Fruit fly (Drosophila melanogaster) whole organism, embryonic: ENCODE results near the gene Karybeta3.
A peak's percentile ranks its signal among the peaks of the same experiment; 100 is the strongest.

ENCODE experiments used
- Aef1 ChIP-seq: fragments of 200-800 bp; sonication (Bioruptor generic); IDR thresholded peaks from 3 replicates; pipeline ENCODE4 v1.3.6; 2022; ENCODE audit warnings: missing biosample characterization, missing genetic modification characterization
- Atf6 ChIP-seq: fragments of 200-800 bp; sonication (Bioruptor generic); IDR thresholded peaks from 2 replicates; pipeline ENCODE4 v1.3.6; 2022; ENCODE audit warnings: missing biosample characterization, missing genetic modification characterization
- CG11093 ChIP-seq: fragments of 200-800 bp; sonication (Bioruptor generic); IDR thresholded peaks from 3 replicates; pipeline ENCODE4 v1.3.6; 2022; ENCODE audit warnings: missing biosample characterization, missing genetic modification characterization
- CG11247 ChIP-seq: fragments of 200-800 bp; sonication (Bioruptor generic); IDR thresholded peaks from 2 replicates; pipeline ENCODE4 v1.3.6; 2022; ENCODE audit warnings: missing biosample characterization, missing genetic modification characterization
- CG12299 ChIP-seq: fragments of 200-800 bp; sonication (Bioruptor generic); optimal IDR thresholded peaks from 2 replicates; lab custom pipeline; 2018; ENCODE audit warnings: missing biosample characterization, mild to moderate bottlenecking, missing genetic modification characterization
- CG15011 ChIP-seq: fragments of 200-800 bp; sonication (Bioruptor generic); optimal IDR thresholded peaks from 3 replicates; lab custom pipeline; 2018; ENCODE audit warnings: missing biosample characterization, mild to moderate bottlenecking, missing genetic modification characterization
- CG15479 ChIP-seq: fragments of 200-800 bp; sonication (Bioruptor generic); optimal IDR thresholded peaks from 3 replicates; lab custom pipeline; 2019; ENCODE audit warnings: missing biosample characterization, mild to moderate bottlenecking, missing genetic modification characterization, moderate library complexity
- CG15601 ChIP-seq: fragments of 200-800 bp; sonication (Bioruptor generic); optimal IDR thresholded peaks from 3 replicates; lab custom pipeline; 2019; ENCODE audit warnings: missing biosample characterization, mild to moderate bottlenecking, missing genetic modification characterization, moderate library complexity
- CG1647 ChIP-seq: fragments of 200-800 bp; sonication (Bioruptor generic); optimal IDR thresholded peaks from 3 replicates; lab custom pipeline; 2016; ENCODE audit warnings: missing biosample characterization, missing genetic modification characterization
- CG18011 ChIP-seq: fragments of 200-800 bp; sonication (Bioruptor generic); optimal IDR thresholded peaks from 2 replicates; lab custom pipeline; 2017; ENCODE audit warnings: missing biosample characterization, missing genetic modification characterization, mild to moderate bottlenecking, moderate library complexity, missing genotype
- CG31365 ChIP-seq: fragments of 200-800 bp; sonication (Bioruptor generic); optimal IDR thresholded peaks from 2 replicates; lab custom pipeline; 2018; ENCODE audit warnings: missing biosample characterization, mild to moderate bottlenecking, missing genetic modification characterization
- CG3407 ChIP-seq: fragments of 200-800 bp; sonication (Bioruptor generic); optimal IDR thresholded peaks from 2 replicates; lab custom pipeline; 2018; ENCODE audit warnings: missing biosample characterization, mild to moderate bottlenecking, missing genetic modification characterization
- CG4424 ChIP-seq: fragments of 200-800 bp; sonication (Bioruptor generic); optimal IDR thresholded peaks from 3 replicates; lab custom pipeline; 2016; ENCODE audit warnings: missing biosample characterization, missing genetic modification characterization
- CG6813 ChIP-seq: fragments of 200-800 bp; sonication (Bioruptor generic); optimal IDR thresholded peaks from 2 replicates; lab custom pipeline; 2017; ENCODE audit warnings: missing biosample characterization, missing genetic modification characterization, mild to moderate bottlenecking, moderate library complexity, missing genetic modification reagents
- CG7556 ChIP-seq: fragments of 200-800 bp; sonication (Bioruptor generic); optimal IDR thresholded peaks from 2 replicates; lab custom pipeline; 2017; ENCODE audit warnings: missing biosample characterization, mild to moderate bottlenecking, missing genetic modification characterization
- CG7987 ChIP-seq: fragments of 200-800 bp; sonication (Bioruptor generic); optimal IDR thresholded peaks from 2 replicates; lab custom pipeline; 2018; ENCODE audit warnings: missing biosample characterization, mild to moderate bottlenecking, missing genetic modification characterization, moderate library complexity
- CG8924 ChIP-seq: fragments of 200-800 bp; optimal IDR thresholded peaks from 3 replicates; lab custom pipeline; 2019; ENCODE audit warnings: missing biosample characterization, mild to moderate bottlenecking, missing genetic modification characterization, moderate library complexity
- CG9876 ChIP-seq: fragments of 200-800 bp; sonication (Bioruptor generic); optimal IDR thresholded peaks from 2 replicates; lab custom pipeline; 2016; ENCODE audit warnings: missing biosample characterization, missing genetic modification characterization
- D ChIP-seq, 2 experiments: fragments of 200-800 bp in 1 of 2; fragments of >200 bp in 1 of 2; sonication (Bioruptor generic) in 1 of 2; optimal IDR thresholded peaks; 2 replicates in 1 of 2; 3 replicates in 1 of 2; lab custom pipeline; 2017; ENCODE audit warnings: mild to moderate bottlenecking in 1 of 2, missing biosample characterization in 1 of 2, missing genetic modification characterization in 1 of 2, missing genetic modification reagents in 1 of 2
- Deaf1 ChIP-seq: fragments of 200-800 bp; optimal IDR thresholded peaks from 3 replicates; lab custom pipeline; 2019; ENCODE audit warnings: missing biosample characterization, mild to moderate bottlenecking, missing genetic modification characterization, moderate library complexity
- E2f2 ChIP-seq: fragments of 200-800 bp; sonication (Bioruptor generic); IDR thresholded peaks from 2 replicates; pipeline ENCODE4 v1.3.6; 2022; ENCODE audit warnings: missing biosample characterization, missing genetic modification characterization
- Fer1 ChIP-seq: fragments of 200-800 bp; sonication (Bioruptor generic); optimal IDR thresholded peaks from 2 replicates; lab custom pipeline; 2017; ENCODE audit warnings: missing biosample characterization, mild to moderate bottlenecking, missing genetic modification characterization
- Fer3 ChIP-seq: fragments of 200-800 bp; sonication (Bioruptor generic); optimal IDR thresholded peaks from 2 replicates; lab custom pipeline; 2018; ENCODE audit warnings: missing biosample characterization, mild to moderate bottlenecking, missing genetic modification characterization, moderate library complexity
- Hsf ChIP-seq: fragments of 200-800 bp; sonication (Bioruptor generic); optimal IDR thresholded peaks from 3 replicates; lab custom pipeline; 2016; ENCODE audit warnings: missing biosample characterization, missing genetic modification characterization
- Meics ChIP-seq: fragments of 200-800 bp; sonication (Bioruptor generic); optimal IDR thresholded peaks from 2 replicates; lab custom pipeline; 2017; ENCODE audit warnings: missing biosample characterization, mild to moderate bottlenecking, missing genetic modification characterization
- NC2β ChIP-seq: fragments of 200-800 bp; sonication (Bioruptor generic); optimal IDR thresholded peaks from 2 replicates; lab custom pipeline; 2016; ENCODE audit warnings: missing biosample characterization, missing genetic modification characterization
- Sin3A ChIP-seq: fragments of >200 bp; optimal IDR thresholded peaks from 2 replicates; lab custom pipeline; 2018
- Six4 ChIP-seq: fragments of 200-800 bp; sonication (Bioruptor generic); optimal IDR thresholded peaks from 2 replicates; lab custom pipeline; 2016; ENCODE audit warnings: missing biosample characterization, missing genetic modification characterization
- cad ChIP-seq: fragments of >200 bp; optimal IDR thresholded peaks from 2 replicates; lab custom pipeline; 2017; ENCODE audit warnings: missing biosample characterization, missing genetic modification characterization
- cato ChIP-seq: fragments of 200-800 bp; sonication (Bioruptor generic); optimal IDR thresholded peaks from 2 replicates; lab custom pipeline; 2016; ENCODE audit warnings: missing biosample characterization, missing genetic modification characterization, borderline replicate concordance
- crc ChIP-seq: fragments of 200-800 bp; sonication (Bioruptor generic); optimal IDR thresholded peaks from 2 replicates; lab custom pipeline; 2016; ENCODE audit warnings: missing biosample characterization, missing genetic modification characterization
- dimm ChIP-seq: fragments of 200-800 bp; sonication (Bioruptor generic); IDR thresholded peaks from 2 replicates; pipeline ENCODE4 v1.3.6; 2022; ENCODE audit warnings: missing biosample characterization, missing genetic modification characterization
- dmrt99B ChIP-seq: fragments of 200-800 bp; sonication (Bioruptor generic); optimal IDR thresholded peaks from 2 replicates; lab custom pipeline; 2018; ENCODE audit warnings: missing biosample characterization, mild to moderate bottlenecking, missing genetic modification characterization, moderate library complexity
- exex ChIP-seq: fragments of 200-800 bp; sonication (Bioruptor generic); optimal IDR thresholded peaks from 4 replicates; lab custom pipeline; 2018; ENCODE audit warnings: missing biosample characterization, mild to moderate bottlenecking, missing genetic modification characterization, moderate library complexity
- eyg ChIP-seq: fragments of 200-800 bp; sonication (Bioruptor generic); optimal IDR thresholded peaks from 3 replicates; lab custom pipeline; 2016; ENCODE audit warnings: missing biosample characterization, missing genetic modification characterization
- gem ChIP-seq: fragments of 200-800 bp; sonication (Bioruptor generic); optimal IDR thresholded peaks from 2 replicates; lab custom pipeline; 2019; ENCODE audit warnings: missing biosample characterization, mild to moderate bottlenecking, missing genetic modification characterization, moderate library complexity
- gfzf ChIP-seq: fragments of 200-800 bp; sonication (Bioruptor generic); optimal IDR thresholded peaks from 2 replicates; lab custom pipeline; 2016; ENCODE audit warnings: missing biosample characterization, mild to moderate bottlenecking, missing genetic modification characterization, moderate library complexity
- kah ChIP-seq: fragments of 200-800 bp; sonication (Bioruptor generic); optimal IDR thresholded peaks from 2 replicates; lab custom pipeline; 2018; ENCODE audit warnings: missing biosample characterization, mild to moderate bottlenecking, missing genetic modification characterization
- lola ChIP-seq, 3 experiments: fragments of >200 bp in 2 of 3; fragments of 200-800 bp in 1 of 3; sonication (Bioruptor generic) in 1 of 3; optimal IDR thresholded peaks; 2 replicates each; lab custom pipeline; 2017 to 2019; ENCODE audit warnings: missing biosample characterization in 3 of 3, missing genetic modification characterization in 3 of 3, mild to moderate bottlenecking in 1 of 3, moderate library complexity in 1 of 3
- lov ChIP-seq, 2 experiments: fragments of 200-800 bp in 1 of 2; fragments of >200 bp in 1 of 2; sonication (Bioruptor generic) in 1 of 2; IDR thresholded peaks in 1 of 2; optimal IDR thresholded peaks in 1 of 2; 2 replicates in 1 of 2; 3 replicates in 1 of 2; pipeline versions ENCODE4 v1.3.6 to Lab custom; 2017 to 2022; ENCODE audit warnings: missing biosample characterization in 1 of 2, missing genetic modification characterization in 1 of 2
- mld ChIP-seq: fragments of 200-800 bp; sonication (Bioruptor generic); IDR thresholded peaks from 3 replicates; pipeline ENCODE4 v1.3.6; 2022; ENCODE audit warnings: missing biosample characterization, missing genetic modification characterization; ENCODE audit not compliant: partially characterized antibody
- prd ChIP-seq, 3 experiments: fragments of >200 bp in 2 of 3; fragments of 200-800 bp in 1 of 3; sonication (Bioruptor generic) in 1 of 3; optimal IDR thresholded peaks in 2 of 3; IDR thresholded peaks in 1 of 3; 2 replicates in 2 of 3; 3 replicates in 1 of 3; pipeline versions ENCODE4 v1.3.6 to Lab custom; 2017 to 2022; ENCODE audit warnings: missing biosample characterization in 1 of 3, missing genetic modification characterization in 1 of 3
- run ChIP-seq: fragments of 200-800 bp; sonication (Bioruptor generic); optimal IDR thresholded peaks from 3 replicates; lab custom pipeline; 2018; ENCODE audit warnings: missing biosample characterization, mild to moderate bottlenecking, missing genetic modification characterization
- sc ChIP-seq, 3 experiments: fragments of >200 bp in 2 of 3; fragments of 200-800 bp in 1 of 3; sonication (Bioruptor generic) in 1 of 3; optimal IDR thresholded peaks; 2 replicates in 2 of 3; 3 replicates in 1 of 3; lab custom pipeline; 2017; ENCODE audit warnings: mild to moderate bottlenecking in 1 of 3, missing biosample characterization in 1 of 3, missing genetic modification characterization in 1 of 3, missing genetic modification reagents in 1 of 3
- sim ChIP-seq: fragments of 200-800 bp; sonication (Bioruptor generic); IDR thresholded peaks from 2 replicates; pipeline ENCODE4 v1.3.6; 2022; ENCODE audit warnings: missing biosample characterization, missing genetic modification characterization
- sob ChIP-seq: fragments of 200-800 bp; sonication (Bioruptor generic); IDR thresholded peaks from 2 replicates; pipeline ENCODE4 v1.3.6; 2022; ENCODE audit warnings: missing biosample characterization, missing genetic modification characterization
- toy ChIP-seq: fragments of 200-800 bp; sonication (Bioruptor generic); IDR thresholded peaks from 2 replicates; pipeline ENCODE4 v1.3.6; 2022; ENCODE audit warnings: missing biosample characterization, missing genetic modification characterization
- ttk ChIP-seq: fragments of 200-800 bp; sonication (Bioruptor generic); IDR thresholded peaks from 2 replicates; pipeline ENCODE4 v2.1.2; 2022; ENCODE audit warnings: missing biosample characterization, missing genetic modification characterization

Gene Karybeta3

DNA sequence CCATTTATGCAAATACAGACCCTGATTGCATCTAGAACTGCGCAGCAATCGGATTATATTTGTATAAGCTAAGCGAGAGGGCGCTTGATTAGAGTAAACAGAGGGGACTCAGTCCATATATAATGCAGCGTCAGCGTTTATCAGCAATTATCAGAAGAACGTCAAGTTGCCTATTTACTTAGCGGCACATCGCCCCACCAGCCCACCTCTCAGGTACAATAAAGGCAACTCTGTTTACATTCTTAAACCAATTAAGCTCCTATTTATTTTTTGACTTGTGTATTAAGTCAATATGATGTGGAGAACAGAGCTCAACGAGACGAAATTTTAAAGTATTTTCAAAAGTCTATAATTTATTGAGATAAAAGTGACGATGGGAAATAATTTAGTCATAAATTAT is 16.0 kb downstream of the Karybeta3 start (continued):
- TF ChIP-seq Hsf = no peak
- peak; percentile 83 for TF ChIP-seq CG15011 (GFP tag; lab: Kevin White, UChicago)
- peak; percentile 62; the same call in 1 of the 2 replicates for TF ChIP-seq toy (GFP tag; lab: Robert Waterston, UW)
- peak; percentile 56 for TF ChIP-seq CG11247 (GFP tag; lab: Robert Waterston, UW)
- TF ChIP-seq crc (GFP tag; lab: Kevin White, UChicago) = peak; percentile 71
- TF ChIP-seq CG11093 (GFP tag; lab: Robert Waterston, UW) = peak; percentile 71; the same call in 1 of the 3 replicates
- no peak for TF ChIP-seq dimm (GFP tag; lab: Robert Waterston, UW)
- TF ChIP-seq CG4424 (GFP tag; lab: Kevin White, UChicago) = peak; percentile 82
- peak; percentile 84 for TF ChIP-seq sim
- no peak for TF ChIP-seq sc (optimal IDR thresholded peaks at IDR 0.05; lab: Kevin White, UChicago)
- peak; percentile 80 for TF ChIP-seq sc (GFP tag; optimal IDR thresholded peaks at IDR 0.05; lab: Kevin White, UChicago)
- no peak for TF ChIP-seq CG8924 (tag; lab: Kevin White, UChicago)
- no peak for TF ChIP-seq CG18011 (GFP tag; lab: Kevin White, UChicago)
- TF ChIP-seq CG3407 (GFP tag; lab: Kevin White, UChicago) = peak; percentile 94
- TF ChIP-seq gfzf (GFP tag; lab: Kevin White, UChicago) = no peak
- peak; percentile 87; the same call in 1 of the 2 replicates for TF ChIP-seq sob (GFP tag; lab: Robert Waterston, UW)
- TF ChIP-seq Six4 (GFP tag; lab: Kevin White, UChicago) = peak; percentile 83
- peak; percentile 75 for TF ChIP-seq Fer3 (tag; lab: Kevin White, UChicago)
- TF ChIP-seq prd (optimal IDR thresholded peaks at IDR 0.05; lab: Kevin White, UChicago) = no peak
- peak; percentile 56; the same call in 2 of the 3 replicates for TF ChIP-seq prd (GFP tag; IDR thresholded peaks at IDR 0.05; lab: Robert Waterston, UW)
- peak; percentile 39 for TF ChIP-seq cato (GFP tag; lab: Kevin White, UChicago)
- peak; percentile 75 for TF ChIP-seq exex (tag; lab: Kevin White, UChicago)
- TF ChIP-seq ttk (GFP tag; lab: Robert Waterston, UW) = no peak
- TF ChIP-seq gem (tag; lab: Kevin White, UChicago) = peak; percentile 85
- peak; percentile 58 for TF ChIP-seq run (tag; lab: Kevin White, UChicago)
- TF ChIP-seq CG31365 (tag; lab: Kevin White, UChicago) = peak; percentile 74
- TF ChIP-seq CG9876 (GFP tag; lab: Kevin White, UChicago) = peak; percentile 4
- TF ChIP-seq mld = no peak
- TF ChIP-seq Deaf1 (tag; lab: Kevin White, UChicago) = no peak
- TF ChIP-seq Atf6 (GFP tag; lab: Robert Waterston, UW) = no peak
- no peak for TF ChIP-seq Sin3A (lab: Kevin White, UChicago)
- TF ChIP-seq E2f2 (GFP tag; lab: Robert Waterston, UW) = no peak
- peak; percentile 89 for TF ChIP-seq eyg (GFP tag; lab: Kevin White, UChicago)
- TF ChIP-seq kah (GFP tag; lab: Kevin White, UChicago) = peak; percentile 31
- TF ChIP-seq lola (GFP tag; optimal IDR thresholded peaks at IDR 0.05; lab: Kevin White, UChicago) = peak in 1 of 3 experiments; percentile 35
- TF ChIP-seq CG12299 (tag; lab: Kevin White, UChicago) = peak; percentile 67
- peak; percentile 85 for TF ChIP-seq dmrt99B (tag; lab: Kevin White, UChicago)
- TF ChIP-seq D (optimal IDR thresholded peaks at IDR 0.05; lab: Kevin White, UChicago) = no peak
- TF ChIP-seq D (GFP tag; optimal IDR thresholded peaks at IDR 0.05; lab: Kevin White, UChicago) = peak; percentile 91
- peak; percentile 94 for TF ChIP-seq CG7987 (GFP tag; lab: Kevin White, UChicago)
- peak; percentile 90 for TF ChIP-seq Fer1
- peak; percentile 81 for TF ChIP-seq CG7556 (GFP tag; lab: Kevin White, UChicago)
- TF ChIP-seq Meics (GFP tag; lab: Kevin White, UChicago) = peak; percentile 78
- TF ChIP-seq lov (optimal IDR thresholded peaks at IDR 0.05; lab: Kevin White, UChicago) = no peak
- peak; percentile 85 for TF ChIP-seq lov (GFP tag; IDR thresholded peaks at IDR 0.05; lab: Robert Waterston, UW)
- TF ChIP-seq CG6813 (GFP tag; lab: Kevin White, UChicago) = peak; percentile 92
- TF ChIP-seq Aef1 (GFP tag; lab: Robert Waterston, UW) = peak; percentile 18; the same call in 1 of the 3 replicates
- peak; percentile 88 for TF ChIP-seq CG1647 (GFP tag; lab: Kevin White, UChicago)
- TF ChIP-seq cad (GFP tag; lab: Kevin White, UChicago) = no peak
- peak; percentile 14 for TF ChIP-seq CG15479 (GFP tag; lab: Kevin White, UChicago)
- peak; percentile 48 for TF ChIP-seq CG15601 (tag; lab: Kevin White, UChicago)
- TF ChIP-seq NC2β (GFP tag; lab: Kevin White, UChicago) = peak; percentile 92
